Worm (Caenorhabditis elegans) whole organism, late embryonic: Measurements from ENCODE around the gene Y43F8B.3.

Source experiments
- K09A11.1 ChIP-seq: sonication (generic microtip); optimal IDR thresholded peaks from 2 replicates; lab custom pipeline; 2017; ENCODE audit warnings: antibody characterized with exemption, mild to moderate bottlenecking, missing genetic modification characterization, missing compliant biosample characterization; ENCODE audit not compliant: insufficient read depth
- T23F11.4 ChIP-seq: fragments of 200-800 bp; sonication (Bioruptor generic); optimal IDR thresholded peaks from 2 replicates; lab custom pipeline; 2018; ENCODE audit warnings: mild to moderate bottlenecking, missing genetic modification characterization, missing compliant biosample characterization
- Y22D7AL.16 ChIP-seq: sonication (generic microtip); optimal IDR thresholded peaks from 2 replicates; lab custom pipeline; 2016; ENCODE audit warnings: missing genetic modification characterization, missing compliant biosample characterization
- ahr-1 ChIP-seq: sonication (generic microtip); optimal IDR thresholded peaks from 2 replicates; lab custom pipeline; 2016; ENCODE audit warnings: missing genetic modification characterization, missing compliant biosample characterization
- ceh-14 ChIP-seq: sonication (generic microtip); optimal IDR thresholded peaks from 2 replicates; lab custom pipeline; 2016; ENCODE audit warnings: missing genotype, missing genetic modification characterization, missing compliant biosample characterization
- ceh-18 ChIP-seq: sonication (generic microtip); optimal IDR thresholded peaks from 2 replicates; lab custom pipeline; 2016; ENCODE audit warnings: missing genetic modification characterization, missing compliant biosample characterization
- ceh-19 ChIP-seq: fragments of 200-800 bp; sonication (Bioruptor generic); optimal IDR thresholded peaks from 2 replicates; lab custom pipeline; 2018; ENCODE audit warnings: mild to moderate bottlenecking, missing genetic modification characterization, missing compliant biosample characterization
- ceh-22 ChIP-seq: sonication (generic microtip); optimal IDR thresholded peaks from 2 replicates; lab custom pipeline; 2017; ENCODE audit warnings: missing biosample characterization, missing genetic modification characterization
- ceh-30 ChIP-seq: fragments of 150-350 bp; optimal IDR thresholded peaks from 2 replicates; lab custom pipeline; 2014; ENCODE audit warnings: missing biosample characterization, missing genetic modification characterization
- ceh-31 ChIP-seq: sonication (generic microtip); optimal IDR thresholded peaks from 2 replicates; lab custom pipeline; 2016; ENCODE audit warnings: missing genetic modification characterization, missing compliant biosample characterization
- ceh-34 ChIP-seq: sonication (generic microtip); optimal IDR thresholded peaks from 2 replicates; lab custom pipeline; 2016; ENCODE audit warnings: mild to moderate bottlenecking, missing genetic modification characterization, missing compliant biosample characterization
- ceh-45 ChIP-seq: fragments of 200-800 bp; sonication (Bioruptor generic); IDR thresholded peaks from 2 replicates; pipeline ENCODE4 v1.3.6; 2022; ENCODE audit warnings: missing genetic modification reagents, missing genetic modification characterization, missing compliant biosample characterization
- che-1 ChIP-seq: sonication (generic microtip); optimal IDR thresholded peaks from 2 replicates; lab custom pipeline; 2016; ENCODE audit warnings: mild to moderate bottlenecking, missing genetic modification characterization, missing compliant biosample characterization
- dmd-4 ChIP-seq: sonication (generic microtip); optimal IDR thresholded peaks from 2 replicates; lab custom pipeline; 2016; ENCODE audit warnings: borderline replicate concordance, missing genetic modification characterization, missing compliant biosample characterization
- dve-1 ChIP-seq: sonication (generic microtip); optimal IDR thresholded peaks from 2 replicates; lab custom pipeline; 2017; ENCODE audit warnings: antibody characterized with exemption, mild to moderate bottlenecking, missing genetic modification characterization, missing compliant biosample characterization
- elt-2 ChIP-seq: sonication (generic microtip); optimal IDR thresholded peaks from 2 replicates; lab custom pipeline; 2016; ENCODE audit warnings: missing genetic modification reagents, missing genetic modification characterization, missing compliant biosample characterization
- elt-4 ChIP-seq: sonication (generic microtip); optimal IDR thresholded peaks from 2 replicates; lab custom pipeline; 2016; ENCODE audit warnings: missing genetic modification characterization, missing compliant biosample characterization
- ets-4 ChIP-seq: sonication (generic microtip); optimal IDR thresholded peaks from 2 replicates; lab custom pipeline; 2016; ENCODE audit warnings: missing genetic modification characterization, missing compliant biosample characterization
- eyg-1 ChIP-seq: sonication (generic microtip); optimal IDR thresholded peaks from 2 replicates; lab custom pipeline; 2016; ENCODE audit warnings: missing genotype, missing genetic modification characterization, missing compliant biosample characterization
- fkh-6 ChIP-seq: sonication (generic microtip); optimal IDR thresholded peaks from 2 replicates; lab custom pipeline; 2016; ENCODE audit warnings: missing genetic modification characterization, missing compliant biosample characterization
- hlh-30 ChIP-seq: sonication (generic microtip); optimal IDR thresholded peaks from 2 replicates; lab custom pipeline; 2017; ENCODE audit warnings: antibody characterized with exemption, missing genetic modification characterization, missing compliant biosample characterization; ENCODE audit not compliant: insufficient read depth
- hlh-6 ChIP-seq: sonication (generic microtip); optimal IDR thresholded peaks from 2 replicates; lab custom pipeline; 2016; ENCODE audit warnings: missing genotype, missing genetic modification characterization, missing compliant biosample characterization
- lin-11 ChIP-seq: fragments of 200-800 bp; sonication (Bioruptor generic); optimal IDR thresholded peaks from 2 replicates; lab custom pipeline; 2018; ENCODE audit warnings: mild to moderate bottlenecking, missing genetic modification characterization, missing compliant biosample characterization
- madf-2 ChIP-seq: sonication (generic microtip); optimal IDR thresholded peaks from 2 replicates; lab custom pipeline; 2017; ENCODE audit warnings: missing genetic modification characterization, missing compliant biosample characterization
- mec-3 ChIP-seq: sonication (generic microtip); optimal IDR thresholded peaks from 2 replicates; lab custom pipeline; 2016; ENCODE audit warnings: borderline replicate concordance, missing genetic modification characterization, missing compliant biosample characterization
- nfya-1 ChIP-seq: sonication (generic microtip); optimal IDR thresholded peaks from 2 replicates; lab custom pipeline; 2017; ENCODE audit warnings: missing genetic modification characterization, mild to moderate bottlenecking, missing compliant biosample characterization, antibody characterized with exemption, moderate library complexity
- odd-2 ChIP-seq: sonication (generic microtip); optimal IDR thresholded peaks from 2 replicates; lab custom pipeline; 2017; ENCODE audit warnings: antibody characterized with exemption, mild to moderate bottlenecking, missing genetic modification characterization, missing compliant biosample characterization
- pag-3 ChIP-seq: sonication (generic microtip); optimal IDR thresholded peaks from 2 replicates; lab custom pipeline; 2016; ENCODE audit warnings: missing compliant biosample characterization, missing genetic modification characterization, borderline replicate concordance
- pat-9 ChIP-seq: fragments of 200-800 bp; sonication (Bioruptor generic); optimal IDR thresholded peaks from 2 replicates; lab custom pipeline; 2018; ENCODE audit warnings: mild to moderate bottlenecking, missing genetic modification characterization, moderate library complexity, missing compliant biosample characterization
- pha-2 ChIP-seq: sonication (generic microtip); optimal IDR thresholded peaks from 2 replicates; lab custom pipeline; 2017; ENCODE audit warnings: mild to moderate bottlenecking, missing genetic modification characterization, missing compliant biosample characterization
- pha-4 ChIP-seq: fragments of 150-350 bp; optimal IDR thresholded peaks from 2 replicates; lab custom pipeline; 2018; ENCODE audit warnings: missing biosample characterization, missing genetic modification reagents, missing genetic modification characterization
- pqm-1 ChIP-seq: sonication (generic microtip); optimal IDR thresholded peaks from 2 replicates; lab custom pipeline; 2016; ENCODE audit warnings: missing genetic modification characterization, missing compliant biosample characterization
- pros-1 ChIP-seq: fragments of 150-350 bp; optimal IDR thresholded peaks from 2 replicates; lab custom pipeline; 2014; ENCODE audit warnings: missing biosample characterization, missing genetic modification reagents, missing genetic modification characterization
- rnt-1 ChIP-seq: sonication (generic microtip); optimal IDR thresholded peaks from 2 replicates; lab custom pipeline; 2016; ENCODE audit warnings: missing genetic modification characterization, missing compliant biosample characterization
- sdc-2 ChIP-seq: sonication (generic microtip); optimal IDR thresholded peaks from 2 replicates; lab custom pipeline; 2016; ENCODE audit warnings: missing genotype, missing genetic modification characterization, missing compliant biosample characterization
- unc-3 ChIP-seq, 2 experiments: fragments of 200-800 bp in 1 of 2; sonication (Bioruptor generic) in 1 of 2; sonication (generic microtip) in 1 of 2; conservative IDR thresholded peaks in 1 of 2; optimal IDR thresholded peaks in 1 of 2; 2 replicates each; pipeline versions ENCODE4 v1.3.6 to Lab custom; 2016 to 2022; ENCODE audit warnings: missing compliant biosample characterization in 2 of 2, missing genetic modification characterization in 2 of 2, missing genetic modification reagents in 1 of 2
- unc-42 ChIP-seq: sonication (generic microtip); optimal IDR thresholded peaks from 2 replicates; lab custom pipeline; 2016; ENCODE audit warnings: missing genotype, missing genetic modification characterization, missing compliant biosample characterization
- zip-5 ChIP-seq: sonication (generic microtip); optimal IDR thresholded peaks from 2 replicates; lab custom pipeline; 2016; ENCODE audit warnings: missing genetic modification characterization, missing compliant biosample characterization

Y43F8B.3 gene

ce11 chrV:19545026-19545425, 42.1 kb downstream of the Y43F8B.3 start:
- TF ChIP-seq unc-42 (tag; lab: Kevin White, UChicago) (no peak), ceh-14 (tag; lab: Kevin White, UChicago) (peak; percentile 3), ceh-31 (tag; lab: Kevin White, UChicago) (peak; percentile 8)
- TF ChIP-seq, all 69 proteins: peak for 2

ce11 chrV:19546100-19546499, 43.2 kb downstream of the Y43F8B.3 start, which contains the start of gene Y43F8B.1:
TSS of gene Y43F8B.1 (minus strand) at chrV:19546200.
- TF ChIP-seq elt-2 (tag; lab: Kevin White, UChicago) (no peak), nfya-1 (tag; lab: Kevin White, UChicago) (no peak), pha-2 (tag; lab: Kevin White, UChicago) (no peak), odd-2 (no peak), rnt-1 (tag; lab: Kevin White, UChicago) (no peak)

ce11 chrV:19546673-19547072, 43.8 kb downstream of the Y43F8B.3 start:
- TF ChIP-seq elt-2 (tag; lab: Kevin White, UChicago) (no peak), ceh-18 (peak; percentile 37), pat-9 (tag; lab: Kevin White, UChicago) (no peak), pros-1 (no peak), Y22D7AL.16 (tag; lab: Kevin White, UChicago) (no peak), che-1 (no peak), ceh-19 (GFP tag; lab: Kevin White, UChicago) (no peak), lin-11 (tag; lab: Kevin White, UChicago) (no peak)

- no peak for TF ChIP-seq dve-1
- TF ChIP-seq, all 69 proteins: peak for 0
Observed at ce11 chrV:19549689-19550088, 46.8 kb downstream of the Y43F8B.3 start, which contains the start of gene Y43F8B.20. TSS of gene Y43F8B.20 (minus strand) at chrV:19549789.

- TF ChIP-seq ceh-30 (tag; lab: Kevin White, UChicago) (peak; percentile 91), eyg-1 (no peak), ceh-34 (tag; lab: Kevin White, UChicago) (no peak), zip-5 (tag; lab: Kevin White, UChicago) (no peak)
Observed at ce11 chrV:19550294-19550693, 47.4 kb downstream of the Y43F8B.3 start.

ce11 chrV:19555350-19555749, 52.4 kb downstream of the Y43F8B.3 start:
- TF ChIP-seq pag-3 (tag; lab: Kevin White, UChicago) (peak; percentile 45), unc-3 (GFP tag; conservative IDR thresholded peaks at IDR 0.05; lab: Robert Waterston, UW) (no peak), unc-3 (tag; optimal IDR thresholded peaks at IDR 0.05; lab: Kevin White, UChicago) (no peak), pat-9 (tag; lab: Kevin White, UChicago) (no peak), elt-4 (tag; lab: Kevin White, UChicago) (peak; percentile 28), dmd-4 (tag; lab: Kevin White, UChicago) (no peak), pha-4 (tag; lab: Kevin White, UChicago) (no peak), ahr-1 (tag; lab: Kevin White, UChicago) (no peak), hlh-30 (tag; lab: Kevin White, UChicago) (no peak), ceh-22 (tag; lab: Kevin White, UChicago) (no peak), K09A11.1 (tag; lab: Kevin White, UChicago) (no peak)
- TF ChIP-seq, all 69 proteins: peak for 2

- TF ChIP-seq ceh-30 (tag; lab: Kevin White, UChicago) (no peak), odd-2 (no peak), sdc-2 (tag; lab: Kevin White, UChicago) (no peak), lin-11 (tag; lab: Kevin White, UChicago) (no peak), T23F11.4 (GFP tag; lab: Kevin White, UChicago) (no peak), ceh-45 (GFP tag; lab: Robert Waterston, UW) (no peak), eyg-1 (no peak), pqm-1 (no peak), ceh-19 (GFP tag; lab: Kevin White, UChicago) (no peak), ets-4 (no peak), madf-2 (tag; lab: Kevin White, UChicago) (no peak), hlh-6 (no peak), pros-1 (no peak), mec-3 (tag; lab: Kevin White, UChicago) (no peak), fkh-6 (tag; lab: Kevin White, UChicago) (no peak)
Observed at ce11 chrV:19555869-19556268, 53.0 kb downstream of the Y43F8B.3 start, which contains the start of gene oac-1. TSS of gene oac-1 (minus strand) at chrV:19555969.
